Fruit fly (Drosophila melanogaster): ENCODE results near the gene CG31673.

The CG31673 gene

dm6 chr2L:20780768-20781167 is 48.6 kb upstream of the CG31673 start (continued):
- TF ChIP-seq otp (GFP tag; IDR thresholded peaks at IDR 0.05) = peak; percentile 74; the same call in 2 of the 3 replicates
- no peak for TF ChIP-seq pan (optimal IDR thresholded peaks at IDR 0.05)
- TF ChIP-seq pan (GFP tag; optimal IDR thresholded peaks at IDR 0.05 in 1 of 2, IDR thresholded peaks at IDR 0.05 in 1 of 2) = peak in 1 of 2 experiments; percentile 43
- peak; percentile 24 for TF ChIP-seq CG12942 (GFP tag; optimal IDR thresholded peaks at IDR 0.05)
- TF ChIP-seq CG5245 (GFP tag; optimal IDR thresholded peaks at IDR 0.05) = no peak
- TF ChIP-seq rib (GFP tag; IDR thresholded peaks at IDR 0.05) = no peak
- TF ChIP-seq CG9932 (GFP tag; IDR thresholded peaks at IDR 0.05) = no peak
- peak; percentile 37 for TF ChIP-seq HmgZ (tag; optimal IDR thresholded peaks at IDR 0.05)
- TF ChIP-seq B-H2 (GFP tag; optimal IDR thresholded peaks at IDR 0.05) = peak; percentile 16
- peak; percentile 71 for TF ChIP-seq YL-1 (GFP tag; optimal IDR thresholded peaks at IDR 0.05)
- peak; percentile 76 for TF ChIP-seq scrt (GFP tag; optimal IDR thresholded peaks at IDR 0.05)
- TF ChIP-seq Jarid2 (GFP tag; optimal IDR thresholded peaks at IDR 0.05) = peak; percentile 32
- peak; percentile 20; the same call in 1 of the 2 replicates for TF ChIP-seq MBD-R2 (GFP tag; IDR thresholded peaks at IDR 0.05)
- TF ChIP-seq sim (GFP tag; IDR thresholded peaks at IDR 0.05) = peak; percentile 50; the same call in 1 of the 2 replicates
- TF ChIP-seq bigmax (GFP tag; optimal IDR thresholded peaks at IDR 0.05) = peak; percentile 56
- TF ChIP-seq CG13624 (GFP tag; optimal IDR thresholded peaks at IDR 0.05) = peak; percentile 27
- no peak for TF ChIP-seq gsb (GFP tag; IDR thresholded peaks at IDR 0.05)
- peak; percentile 34; the same call in 1 of the 2 replicates for TF ChIP-seq CG10366 (GFP tag; IDR thresholded peaks at IDR 0.05)
- peak; percentile 74; the same call in 2 of the 3 replicates for TF ChIP-seq zfh1 (GFP tag; IDR thresholded peaks at IDR 0.05)
- no peak for TF ChIP-seq CG14050 (GFP tag; IDR thresholded peaks at IDR 0.05)
- TF ChIP-seq CG11456 (GFP tag; IDR thresholded peaks at IDR 0.05) = no peak
- TF ChIP-seq CG17359 (tag; optimal IDR thresholded peaks at IDR 0.05) = peak; percentile 78
- TF ChIP-seq CG17361 (GFP tag; IDR thresholded peaks at IDR 0.05) = 0 out of 3 replicates have a peak, but pooled peaks have one; percentile 38
- TF ChIP-seq pros (GFP tag; optimal IDR thresholded peaks at IDR 0.05) = no peak
- TF ChIP-seq CG17568 (GFP tag; optimal IDR thresholded peaks at IDR 0.05) = peak; percentile 79
- TF ChIP-seq cg (GFP tag; optimal IDR thresholded peaks at IDR 0.05) = no peak
- TF ChIP-seq Ets65A (GFP tag) = no peak
- peak; percentile 73 for TF ChIP-seq Meics (GFP tag; optimal IDR thresholded peaks at IDR 0.05)
- TF ChIP-seq br (optimal IDR thresholded peaks at IDR 0.05) = no peak
- TF ChIP-seq CG4404 (GFP tag; IDR thresholded peaks at IDR 0.05) = no peak
- TF ChIP-seq h (optimal IDR thresholded peaks at IDR 0.05) = no peak
- peak; percentile 58 for TF ChIP-seq unpg (GFP tag; optimal IDR thresholded peaks at IDR 0.05)
- no peak for TF ChIP-seq CG8478 (optimal IDR thresholded peaks at IDR 0.05)
- peak; percentile 63 for TF ChIP-seq CG33557 (GFP tag; optimal IDR thresholded peaks at IDR 0.05)
- peak; percentile 59 for TF ChIP-seq CG1792 (GFP tag; optimal IDR thresholded peaks at IDR 0.05)
- peak; percentile 88 for TF ChIP-seq CG12071 (GFP tag; optimal IDR thresholded peaks at IDR 0.05)
- peak; percentile 47 for TF ChIP-seq sd (tag; optimal IDR thresholded peaks at IDR 0.05)
- peak; percentile 62 for TF ChIP-seq gsb-n (tag; optimal IDR thresholded peaks at IDR 0.05)
- peak; percentile 10; the same call in 1 of the 2 replicates for TF ChIP-seq stc (GFP tag; IDR thresholded peaks at IDR 0.05)
- no peak for TF ChIP-seq sisA (GFP tag; IDR thresholded peaks at IDR 0.05)
- peak; percentile 85 for TF ChIP-seq MTF-1 (GFP tag; optimal IDR thresholded peaks at IDR 0.05; ENCODE audit: borderline replicate concordance)
- 0 out of 2 replicates have a peak, but pooled peaks have one; percentile 20 for TF ChIP-seq Rx (GFP tag; IDR thresholded peaks at IDR 0.05)
- peak; percentile 50 for TF ChIP-seq CG8089 (GFP tag; optimal IDR thresholded peaks at IDR 0.05)
- no peak for TF ChIP-seq lov (optimal IDR thresholded peaks at IDR 0.05)
- TF ChIP-seq lov (GFP tag; IDR thresholded peaks at IDR 0.05) = no peak
- no peak for TF ChIP-seq CG42726 (GFP tag; IDR thresholded peaks at IDR 0.05; ENCODE audit: partially characterized antibody)
- no peak; the same call in 1 of the 2 replicates for TF ChIP-seq gt (GFP tag; IDR thresholded peaks at IDR 0.05)
- peak; percentile 72 for TF ChIP-seq odd (GFP tag; optimal IDR thresholded peaks at IDR 0.05)
- TF ChIP-seq CG1832 (GFP tag; optimal IDR thresholded peaks at IDR 0.05) = no peak
- no peak for TF ChIP-seq CG32772 (GFP tag; IDR thresholded peaks at IDR 0.05)
- peak; percentile 28 for TF ChIP-seq shn (GFP tag; optimal IDR thresholded peaks at IDR 0.05)
- peak; percentile 47 for TF ChIP-seq pfk (GFP tag; optimal IDR thresholded peaks at IDR 0.05)
- peak; percentile 33 for TF ChIP-seq tx (GFP tag; optimal IDR thresholded peaks at IDR 0.05)

Data from whole organism, embryonic.